Fruit fly (Drosophila melanogaster) whole organism, embryonic: ENCODE measurements around the gene CG13081.

Source experiments
- ATbp ChIP-seq: fragments of 200-800 bp; sonication (Bioruptor generic); optimal IDR thresholded peaks from 2 replicates; lab custom pipeline; 2017; ENCODE audit warnings: missing biosample characterization, mild to moderate bottlenecking, missing genetic modification characterization, missing genetic modification reagents
- Atf3 ChIP-seq: fragments of 200-800 bp; sonication (Bioruptor generic); optimal IDR thresholded peaks from 3 replicates; lab custom pipeline; 2016; ENCODE audit warnings: missing biosample characterization, missing genetic modification characterization
- B-H2 ChIP-seq: fragments of 200-800 bp; sonication (Bioruptor generic); optimal IDR thresholded peaks from 2 replicates; lab custom pipeline; 2018; ENCODE audit warnings: missing biosample characterization, mild to moderate bottlenecking, missing genetic modification characterization
- Bteb2 ChIP-seq: fragments of 200-800 bp; sonication (Bioruptor generic); optimal IDR thresholded peaks from 2 replicates; lab custom pipeline; 2016; ENCODE audit warnings: missing biosample characterization, missing genetic modification characterization
- C15 ChIP-seq: fragments of 200-800 bp; sonication (Bioruptor generic); IDR thresholded peaks from 3 replicates; pipeline ENCODE4 v1.3.6; 2022; ENCODE audit warnings: missing biosample characterization, missing genetic modification characterization
- CG10147 ChIP-seq: fragments of 200-800 bp; sonication (Bioruptor generic); optimal IDR thresholded peaks from 2 replicates; lab custom pipeline; 2019; ENCODE audit warnings: missing biosample characterization, mild to moderate bottlenecking, missing genetic modification characterization, moderate library complexity
- CG1024 ChIP-seq: fragments of 200-800 bp; sonication (Bioruptor generic); IDR thresholded peaks from 2 replicates; pipeline ENCODE4 v1.3.6; 2022; ENCODE audit warnings: missing biosample characterization, missing genetic modification characterization
- CG12155 ChIP-seq: fragments of 200-800 bp; sonication (Bioruptor generic); optimal IDR thresholded peaks from 3 replicates; lab custom pipeline; 2016; ENCODE audit warnings: missing biosample characterization, missing genetic modification characterization
- CG13287 ChIP-seq: fragments of 200-800 bp; sonication (Bioruptor generic); IDR thresholded peaks from 2 replicates; pipeline ENCODE4 v1.3.6; 2022; ENCODE audit warnings: missing biosample characterization, missing genetic modification characterization; ENCODE audit not compliant: partially characterized antibody
- CG14441 ChIP-seq: fragments of 200-800 bp; sonication (Bioruptor generic); IDR thresholded peaks from 2 replicates; pipeline ENCODE4 v1.3.6; 2022; ENCODE audit warnings: missing biosample characterization, missing genetic modification characterization
- CG15269 ChIP-seq: fragments of 200-800 bp; sonication (Bioruptor generic); optimal IDR thresholded peaks from 2 replicates; lab custom pipeline; 2018; ENCODE audit warnings: missing biosample characterization, mild to moderate bottlenecking, missing genetic modification characterization, moderate library complexity
- CG16813 ChIP-seq: fragments of 200-800 bp; sonication (Bioruptor generic); IDR thresholded peaks from 3 replicates; pipeline ENCODE4 v1.3.6; 2022; ENCODE audit warnings: missing biosample characterization, missing genetic modification characterization; ENCODE audit not compliant: partially characterized antibody
- CG17361 ChIP-seq: fragments of 200-800 bp; sonication (Bioruptor generic); IDR thresholded peaks from 3 replicates; pipeline ENCODE4 v1.3.6; 2022; ENCODE audit warnings: missing biosample characterization, missing genetic modification characterization
- CG17829 ChIP-seq: fragments of 200-800 bp; optimal IDR thresholded peaks from 2 replicates; lab custom pipeline; 2019; ENCODE audit warnings: missing biosample characterization, mild to moderate bottlenecking, missing genetic modification characterization, moderate library complexity
- CG31224 ChIP-seq: fragments of 200-800 bp; sonication (Bioruptor generic); IDR thresholded peaks from 2 replicates; pipeline ENCODE4 v1.3.6; 2022; ENCODE audit warnings: missing biosample characterization, missing genetic modification characterization
- CG3995 ChIP-seq: fragments of 200-800 bp; sonication (Bioruptor generic); optimal IDR thresholded peaks from 3 replicates; lab custom pipeline; 2016; ENCODE audit warnings: missing biosample characterization, missing genetic modification characterization
- CG4707 ChIP-seq: fragments of 200-800 bp; sonication (Bioruptor generic); optimal IDR thresholded peaks from 2 replicates; lab custom pipeline; 2018; ENCODE audit warnings: missing biosample characterization, mild to moderate bottlenecking, missing genetic modification characterization, moderate library complexity
- CG6254 ChIP-seq: fragments of 200-800 bp; sonication (Bioruptor generic); optimal IDR thresholded peaks from 3 replicates; lab custom pipeline; 2017; ENCODE audit warnings: mild to moderate bottlenecking, missing biosample characterization, missing genetic modification reagents, missing genetic modification characterization
- CG6689 ChIP-seq: fragments of 200-800 bp; sonication (Bioruptor generic); IDR thresholded peaks from 2 replicates; pipeline ENCODE4 v1.3.6; 2022; ENCODE audit warnings: missing biosample characterization, missing genetic modification characterization
- CG7372 ChIP-seq: fragments of 200-800 bp; sonication (Bioruptor generic); IDR thresholded peaks from 2 replicates; pipeline ENCODE4 v1.3.6; 2022; ENCODE audit warnings: missing biosample characterization, missing genetic modification characterization
- CG7963 ChIP-seq: fragments of 200-800 bp; sonication (Bioruptor generic); IDR thresholded peaks from 3 replicates; pipeline ENCODE4 v1.3.6; 2022; ENCODE audit warnings: missing biosample characterization, missing genetic modification characterization; ENCODE audit not compliant: partially characterized antibody
- Chrac-16 ChIP-seq: fragments of 200-800 bp; sonication (Bioruptor generic); optimal IDR thresholded peaks from 3 replicates; lab custom pipeline; 2016; ENCODE audit warnings: missing biosample characterization, missing genetic modification characterization
- D19A ChIP-seq: fragments of 200-800 bp; optimal IDR thresholded peaks from 3 replicates; lab custom pipeline; 2019; ENCODE audit warnings: missing biosample characterization, mild to moderate bottlenecking, missing genetic modification characterization, moderate library complexity
- Dip2 ChIP-seq: fragments of 200-800 bp; sonication (Bioruptor generic); IDR thresholded peaks from 2 replicates; pipeline ENCODE4 v1.3.6; 2022; ENCODE audit warnings: missing biosample characterization, missing genetic modification characterization
- Dip3 ChIP-seq: fragments of 200-800 bp; sonication (Bioruptor generic); optimal IDR thresholded peaks from 3 replicates; lab custom pipeline; 2016; ENCODE audit warnings: missing biosample characterization, missing genetic modification characterization
- Eip74EF ChIP-seq, 2 experiments: fragments of 200-800 bp in 1 of 2; fragments of >200 bp in 1 of 2; sonication (Bioruptor generic) in 1 of 2; optimal IDR thresholded peaks; 2 replicates each; lab custom pipeline; 2017 to 2019; ENCODE audit warnings: missing biosample characterization in 2 of 2, missing genetic modification characterization in 2 of 2, mild to moderate bottlenecking in 1 of 2, moderate library complexity in 1 of 2
- Ets97D ChIP-seq: fragments of 200-800 bp; sonication (Bioruptor generic); optimal IDR thresholded peaks from 3 replicates; lab custom pipeline; 2016; ENCODE audit warnings: missing biosample characterization, missing genetic modification characterization
- HLH4C ChIP-seq: fragments of 200-800 bp; sonication (Bioruptor generic); IDR thresholded peaks from 3 replicates; pipeline ENCODE4 v1.3.6; 2022; ENCODE audit warnings: missing biosample characterization, missing genetic modification characterization; ENCODE audit not compliant: partially characterized antibody
- Hsf ChIP-seq: fragments of 200-800 bp; sonication (Bioruptor generic); optimal IDR thresholded peaks from 3 replicates; lab custom pipeline; 2016; ENCODE audit warnings: missing biosample characterization, missing genetic modification characterization
- Nf-YB ChIP-seq: fragments of 200-800 bp; sonication (Bioruptor generic); optimal IDR thresholded peaks from 3 replicates; lab custom pipeline; 2019; ENCODE audit warnings: missing biosample characterization, mild to moderate bottlenecking, missing genetic modification characterization, moderate library complexity
- Spps ChIP-seq: fragments of 200-800 bp; sonication (Bioruptor generic); optimal IDR thresholded peaks from 2 replicates; lab custom pipeline; 2018; ENCODE audit warnings: missing biosample characterization, mild to moderate bottlenecking, missing genetic modification characterization
- Taf1 ChIP-seq: fragments of 200-800 bp; sonication (Bioruptor generic); IDR thresholded peaks from 2 replicates; pipeline ENCODE4 v1.3.6; 2022; ENCODE audit warnings: missing biosample characterization, missing genetic modification characterization
- bbx ChIP-seq: fragments of 200-800 bp; sonication (Bioruptor generic); IDR thresholded peaks from 2 replicates; pipeline ENCODE4 v1.3.6; 2022; ENCODE audit warnings: missing biosample characterization, missing genetic modification characterization; ENCODE audit not compliant: partially characterized antibody
- bcd ChIP-seq: fragments of 200-800 bp; sonication (Bioruptor generic); optimal IDR thresholded peaks from 2 replicates; lab custom pipeline; 2017; ENCODE audit warnings: missing biosample characterization, mild to moderate bottlenecking, missing genetic modification characterization
- dmrt11E ChIP-seq: fragments of 200-800 bp; sonication (Bioruptor generic); optimal IDR thresholded peaks from 3 replicates; lab custom pipeline; 2018; ENCODE audit warnings: missing biosample characterization, mild to moderate bottlenecking, missing genetic modification characterization, moderate library complexity
- en ChIP-seq: fragments of 200-800 bp; sonication (Bioruptor generic); optimal IDR thresholded peaks from 2 replicates; lab custom pipeline; 2016; ENCODE audit warnings: missing biosample characterization, missing genetic modification characterization
- ewg ChIP-seq: fragments of 200-800 bp; sonication (Bioruptor generic); optimal IDR thresholded peaks from 3 replicates; lab custom pipeline; 2017; ENCODE audit warnings: mild to moderate bottlenecking, missing biosample characterization, missing genetic modification reagents, missing genetic modification characterization
- gcm2 ChIP-seq: fragments of 200-800 bp; sonication (Bioruptor generic); optimal IDR thresholded peaks from 2 replicates; lab custom pipeline; 2016; ENCODE audit warnings: missing biosample characterization, missing genetic modification characterization
- nau ChIP-seq: fragments of 200-800 bp; sonication (Bioruptor generic); optimal IDR thresholded peaks from 3 replicates; lab custom pipeline; 2017; ENCODE audit warnings: missing biosample characterization, mild to moderate bottlenecking, missing genetic modification characterization, missing genetic modification reagents
- odd ChIP-seq: fragments of 200-800 bp; sonication (Bioruptor generic); optimal IDR thresholded peaks from 2 replicates; lab custom pipeline; 2017; ENCODE audit warnings: missing biosample characterization, mild to moderate bottlenecking, missing genetic modification characterization
- prd ChIP-seq, 3 experiments: fragments of >200 bp in 2 of 3; fragments of 200-800 bp in 1 of 3; sonication (Bioruptor generic) in 1 of 3; optimal IDR thresholded peaks in 2 of 3; IDR thresholded peaks in 1 of 3; 2 replicates in 2 of 3; 3 replicates in 1 of 3; pipeline versions ENCODE4 v1.3.6 to Lab custom; 2017 to 2022; ENCODE audit warnings: missing biosample characterization in 1 of 3, missing genetic modification characterization in 1 of 3
- ro ChIP-seq: fragments of 200-800 bp; sonication (Bioruptor generic); IDR thresholded peaks from 2 replicates; pipeline ENCODE4 v1.3.6; 2022; ENCODE audit warnings: missing biosample characterization, missing genetic modification characterization
- sisA ChIP-seq: fragments of 200-800 bp; sonication (Bioruptor generic); IDR thresholded peaks from 2 replicates; pipeline ENCODE4 v1.3.6; 2022; ENCODE audit warnings: missing biosample characterization, missing genetic modification characterization
- sob ChIP-seq: fragments of 200-800 bp; sonication (Bioruptor generic); IDR thresholded peaks from 2 replicates; pipeline ENCODE4 v1.3.6; 2022; ENCODE audit warnings: missing biosample characterization, missing genetic modification characterization
- stwl ChIP-seq: fragments of 200-800 bp; sonication (Bioruptor generic); optimal IDR thresholded peaks from 3 replicates; lab custom pipeline; 2018; ENCODE audit warnings: missing biosample characterization, mild to moderate bottlenecking, missing genetic modification characterization, moderate library complexity
- tap ChIP-seq: fragments of 200-800 bp; optimal IDR thresholded peaks from 3 replicates; lab custom pipeline; 2019; ENCODE audit warnings: missing biosample characterization, mild to moderate bottlenecking, missing genetic modification characterization, moderate library complexity
- wor ChIP-seq: fragments of 200-800 bp; sonication (Bioruptor generic); IDR thresholded peaks from 2 replicates; pipeline ENCODE4 v1.3.6; 2022; ENCODE audit warnings: missing biosample characterization, missing genetic modification characterization
- yki ChIP-seq: fragments of >200 bp; optimal IDR thresholded peaks from 3 replicates; lab custom pipeline; 2018
- zfh1 ChIP-seq: fragments of 200-800 bp; sonication (Bioruptor generic); IDR thresholded peaks from 3 replicates; pipeline ENCODE4 v1.3.6; 2022; ENCODE audit warnings: missing biosample characterization, missing genetic modification characterization

CG13081 gene

dm6 chr2L:19517154-19517814, 23.1 kb upstream of the CG13081 start, which contains the start of gene Hasp (continued):
- TF ChIP-seq Hsf (GFP tag; lab: Kevin White, UChicago): peak; percentile 18
- TF ChIP-seq dmrt11E: no peak
- TF ChIP-seq odd (GFP tag; lab: Kevin White, UChicago): no peak
- TF ChIP-seq CG3995 (GFP tag; lab: Kevin White, UChicago): no peak
- peak; percentile 77 for TF ChIP-seq CG7963 (GFP tag; lab: Robert Waterston, UW)
- TF ChIP-seq CG6254 (GFP tag; lab: Kevin White, UChicago): peak; percentile 53
- no peak for TF ChIP-seq gcm2 (GFP tag; lab: Kevin White, UChicago)
- no peak for TF ChIP-seq CG15269 (tag; lab: Kevin White, UChicago)
- peak; percentile 77 for TF ChIP-seq CG13287 (GFP tag; lab: Robert Waterston, UW)
- TF ChIP-seq ewg: peak; percentile 41
- TF ChIP-seq yki (lab: Kevin White, UChicago): no peak
- no peak for TF ChIP-seq nau
- TF ChIP-seq zfh1 (GFP tag; lab: Robert Waterston, UW): peak; percentile 79
- no peak for TF ChIP-seq CG7372 (GFP tag; lab: Robert Waterston, UW)
- 0 out of 2 replicates have a peak, but pooled peaks have one; percentile 19 for TF ChIP-seq ro (GFP tag; lab: Robert Waterston, UW)
- TF ChIP-seq CG17361 (GFP tag; lab: Robert Waterston, UW): peak; percentile 71; the same call in 2 of the 3 replicates
- peak; percentile 68 for TF ChIP-seq CG16813 (GFP tag; lab: Robert Waterston, UW)
- TF ChIP-seq C15 (GFP tag; lab: Robert Waterston, UW): peak; percentile 16; the same call in 1 of the 3 replicates
- TF ChIP-seq Eip74EF (GFP tag; optimal IDR thresholded peaks at IDR 0.05; lab: Kevin White, UChicago): peak in 1 of 2 experiments; percentile 67
- TF ChIP-seq stwl: peak; percentile 73
- TF ChIP-seq CG10147 (GFP tag; lab: Kevin White, UChicago): peak; percentile 52
- no peak for TF ChIP-seq Taf1
- TF ChIP-seq ATbp (GFP tag; lab: Kevin White, UChicago): peak; percentile 44
- TF ChIP-seq CG6689 (GFP tag; lab: Robert Waterston, UW): peak; percentile 39; the same call in 1 of the 2 replicates
- no peak for TF ChIP-seq Dip2
- peak; percentile 72 for TF ChIP-seq D19A (tag; lab: Kevin White, UChicago)
- TF ChIP-seq sisA (GFP tag; lab: Robert Waterston, UW): peak; percentile 45
- TF ChIP-seq bcd (GFP tag; lab: Kevin White, UChicago): peak; percentile 53
- peak; percentile 52 for TF ChIP-seq Spps (tag; lab: Kevin White, UChicago)
- peak; percentile 55 for TF ChIP-seq Ets97D (GFP tag; lab: Kevin White, UChicago)
- peak; percentile 50; the same call in 1 of the 2 replicates for TF ChIP-seq CG31224 (GFP tag; lab: Robert Waterston, UW)
- peak; percentile 5 for TF ChIP-seq B-H2 (GFP tag; lab: Kevin White, UChicago)
- TF ChIP-seq bbx (GFP tag; lab: Robert Waterston, UW): peak; percentile 89
- peak; percentile 28 for TF ChIP-seq Dip3 (GFP tag; lab: Kevin White, UChicago)
- TF ChIP-seq tap: no peak
- peak; percentile 53; the same call in 1 of the 2 replicates for TF ChIP-seq CG14441 (GFP tag; lab: Robert Waterston, UW)
- TF ChIP-seq prd (optimal IDR thresholded peaks at IDR 0.05; lab: Kevin White, UChicago): no peak
- TF ChIP-seq prd (GFP tag; IDR thresholded peaks at IDR 0.05; lab: Robert Waterston, UW): peak; percentile 36
- TF ChIP-seq CG12155: peak; percentile 14
- peak; percentile 3; the same call in 1 of the 2 replicates for TF ChIP-seq CG1024 (GFP tag; lab: Robert Waterston, UW)
- no peak for TF ChIP-seq Atf3 (GFP tag; lab: Kevin White, UChicago)
- peak; percentile 10 for TF ChIP-seq Nf-YB
- TF ChIP-seq sob (GFP tag; lab: Robert Waterston, UW): peak; percentile 65
- TF ChIP-seq Chrac-16 (GFP tag; lab: Kevin White, UChicago): peak; percentile 40
- TF ChIP-seq wor (GFP tag; lab: Robert Waterston, UW): no peak
- no peak for TF ChIP-seq Bteb2 (GFP tag; lab: Kevin White, UChicago)
- TF ChIP-seq en (GFP tag; lab: Kevin White, UChicago): no peak
- TF ChIP-seq CG4707 (GFP tag; lab: Kevin White, UChicago): peak; percentile 79
- TF ChIP-seq CG17829 (tag; lab: Kevin White, UChicago): peak; percentile 62
- peak; percentile 94 for TF ChIP-seq HLH4C
